Fruit fly (Drosophila melanogaster) whole organism, embryonic: Measurements from ENCODE around the gene Orct2.

Experiments
- Abd-B ChIP-seq: fragments of 200-800 bp; sonication (Bioruptor generic); optimal IDR thresholded peaks from 2 replicates; lab custom pipeline; 2018; ENCODE audit warnings: missing biosample characterization, mild to moderate bottlenecking, missing genetic modification characterization, moderate library complexity
- CG10654 ChIP-seq: fragments of 200-800 bp; sonication (Bioruptor generic); optimal IDR thresholded peaks from 2 replicates; lab custom pipeline; 2016; ENCODE audit warnings: missing biosample characterization, missing genetic modification characterization
- CG13775 ChIP-seq: fragments of 200-800 bp; sonication (Bioruptor generic); optimal IDR thresholded peaks from 3 replicates; lab custom pipeline; 2017; ENCODE audit warnings: missing biosample characterization, mild to moderate bottlenecking, missing genetic modification characterization
- CG17385 ChIP-seq: fragments of 200-800 bp; sonication (Bioruptor generic); optimal IDR thresholded peaks from 3 replicates; lab custom pipeline; 2018; ENCODE audit warnings: missing biosample characterization, mild to moderate bottlenecking, missing genetic modification characterization
- CG2199 ChIP-seq: fragments of 200-800 bp; sonication (Bioruptor generic); IDR thresholded peaks from 3 replicates; pipeline ENCODE4 v1.3.6; 2022; ENCODE audit warnings: missing biosample characterization, missing genetic modification characterization
- CG2875 ChIP-seq: fragments of 200-800 bp; sonication (Bioruptor generic); optimal IDR thresholded peaks from 2 replicates; lab custom pipeline; 2017; ENCODE audit warnings: missing biosample characterization, mild to moderate bottlenecking, missing genetic modification characterization, missing genetic modification reagents
- CG30403 ChIP-seq: fragments of 200-800 bp; sonication (Bioruptor generic); optimal IDR thresholded peaks from 3 replicates; lab custom pipeline; 2016; ENCODE audit warnings: missing biosample characterization, missing genetic modification characterization
- CG32767 ChIP-seq: fragments of 200-800 bp; sonication (Bioruptor generic); IDR thresholded peaks from 2 replicates; pipeline ENCODE4 v1.3.6; 2022; ENCODE audit warnings: missing biosample characterization, missing genetic modification characterization
- CG32772 ChIP-seq: fragments of 200-800 bp; sonication (Bioruptor generic); IDR thresholded peaks from 2 replicates; pipeline ENCODE4 v1.3.6; 2022; ENCODE audit warnings: missing biosample characterization, missing genetic modification characterization
- CG34422 ChIP-seq: fragments of 200-800 bp; sonication (Bioruptor generic); IDR thresholded peaks from 3 replicates; pipeline ENCODE4 v1.3.6; 2022; ENCODE audit warnings: missing biosample characterization, missing genetic modification characterization
- CG3995 ChIP-seq: fragments of 200-800 bp; sonication (Bioruptor generic); optimal IDR thresholded peaks from 3 replicates; lab custom pipeline; 2016; ENCODE audit warnings: missing biosample characterization, missing genetic modification characterization
- CG4404 ChIP-seq: fragments of 200-800 bp; sonication (Bioruptor generic); IDR thresholded peaks from 2 replicates; pipeline ENCODE4 v1.3.6; 2022; ENCODE audit warnings: missing biosample characterization, missing genetic modification characterization
- CG6791 ChIP-seq: fragments of 200-800 bp; sonication (Bioruptor generic); IDR thresholded peaks from 3 replicates; pipeline ENCODE4 v1.3.6; 2022; ENCODE audit warnings: missing biosample characterization, missing genetic modification characterization; ENCODE audit not compliant: partially characterized antibody
- CG7745 ChIP-seq: fragments of 200-800 bp; sonication (Bioruptor generic); optimal IDR thresholded peaks from 2 replicates; lab custom pipeline; 2018; ENCODE audit warnings: missing biosample characterization, mild to moderate bottlenecking, missing genetic modification characterization, moderate library complexity
- CG8924 ChIP-seq: fragments of 200-800 bp; optimal IDR thresholded peaks from 3 replicates; lab custom pipeline; 2019; ENCODE audit warnings: missing biosample characterization, mild to moderate bottlenecking, missing genetic modification characterization, moderate library complexity
- CG9215 ChIP-seq: fragments of 200-800 bp; sonication (Bioruptor generic); IDR thresholded peaks from 2 replicates; pipeline ENCODE4 v1.3.6; 2022; ENCODE audit warnings: missing biosample characterization, missing genetic modification characterization
- D19A ChIP-seq: fragments of 200-800 bp; optimal IDR thresholded peaks from 3 replicates; lab custom pipeline; 2019; ENCODE audit warnings: missing biosample characterization, mild to moderate bottlenecking, missing genetic modification characterization, moderate library complexity
- D19B ChIP-seq: fragments of 200-800 bp; sonication (Bioruptor generic); optimal IDR thresholded peaks from 2 replicates; lab custom pipeline; 2017; ENCODE audit warnings: missing biosample characterization, mild to moderate bottlenecking, missing genetic modification characterization
- Dad ChIP-seq: fragments of 200-800 bp; sonication (Bioruptor generic); optimal IDR thresholded peaks from 3 replicates; lab custom pipeline; 2016; ENCODE audit warnings: missing biosample characterization, missing genetic modification characterization
- Dfd ChIP-seq, 2 experiments: fragments of >200 bp; optimal IDR thresholded peaks; 2 replicates each; lab custom pipeline; 2017; ENCODE audit warnings: missing biosample characterization in 2 of 2, missing genetic modification characterization in 2 of 2
- ERR ChIP-seq: fragments of 200-800 bp; sonication (Bioruptor generic); optimal IDR thresholded peaks from 2 replicates; lab custom pipeline; 2016; ENCODE audit warnings: missing biosample characterization, missing genetic modification characterization
- Elba2 ChIP-seq: fragments of 200-800 bp; sonication (Bioruptor generic); optimal IDR thresholded peaks from 3 replicates; lab custom pipeline; 2016; ENCODE audit warnings: missing biosample characterization, missing genetic modification characterization
- Fer2 ChIP-seq: fragments of 200-800 bp; sonication (Bioruptor generic); optimal IDR thresholded peaks from 2 replicates; lab custom pipeline; 2018; ENCODE audit warnings: missing biosample characterization, mild to moderate bottlenecking, missing genetic modification characterization, moderate library complexity
- HHEX ChIP-seq: fragments of 200-800 bp; sonication (Bioruptor generic); optimal IDR thresholded peaks from 3 replicates; lab custom pipeline; 2017; ENCODE audit warnings: missing biosample characterization, mild to moderate bottlenecking, missing genetic modification characterization, missing genetic modification reagents
- Kr ChIP-seq: fragments of 200-800 bp; sonication (Bioruptor generic); optimal IDR thresholded peaks from 2 replicates; lab custom pipeline; 2017; ENCODE audit warnings: missing biosample characterization, mild to moderate bottlenecking, missing genetic modification characterization
- Lpt ChIP-seq: fragments of >200 bp; optimal IDR thresholded peaks from 2 replicates; lab custom pipeline; 2018; ENCODE audit warnings: missing biosample characterization, missing genetic modification characterization
- MBD-R2 ChIP-seq: fragments of 200-800 bp; sonication (Bioruptor generic); IDR thresholded peaks from 2 replicates; pipeline ENCODE4 v1.3.6; 2022; ENCODE audit warnings: missing biosample characterization, missing genetic modification characterization
- Meics ChIP-seq: fragments of 200-800 bp; sonication (Bioruptor generic); optimal IDR thresholded peaks from 2 replicates; lab custom pipeline; 2017; ENCODE audit warnings: missing biosample characterization, mild to moderate bottlenecking, missing genetic modification characterization
- Myb ChIP-seq: fragments of 200-800 bp; sonication (Bioruptor generic); optimal IDR thresholded peaks from 2 replicates; lab custom pipeline; 2016; ENCODE audit warnings: missing biosample characterization, missing genetic modification characterization
- Pdp1 ChIP-seq, 2 experiments: fragments of 200-800 bp; sonication (Bioruptor generic); optimal IDR thresholded peaks; 3 replicates each; lab custom pipeline; 2016; ENCODE audit warnings: missing biosample characterization in 2 of 2, missing genetic modification characterization in 2 of 2, mild to moderate bottlenecking in 1 of 2, moderate library complexity in 1 of 2
- Side ChIP-seq: fragments of 200-800 bp; sonication (Bioruptor generic); optimal IDR thresholded peaks from 2 replicates; lab custom pipeline; 2016; ENCODE audit warnings: missing biosample characterization, missing genetic modification characterization
- Sin3A ChIP-seq: fragments of >200 bp; optimal IDR thresholded peaks from 2 replicates; lab custom pipeline; 2018
- Sox100B ChIP-seq: fragments of 200-800 bp; sonication (Bioruptor generic); optimal IDR thresholded peaks from 3 replicates; lab custom pipeline; 2018; ENCODE audit warnings: missing biosample characterization, mild to moderate bottlenecking, missing genetic modification characterization
- Trl ChIP-seq, 3 experiments: fragments of >200 bp in 2 of 3; fragments of 200-800 bp in 1 of 3; sonication (Bioruptor generic) in 1 of 3; optimal IDR thresholded peaks; 2 replicates in 1 of 3; 3 replicates in 2 of 3; lab custom pipeline; 2016 to 2017; ENCODE audit warnings: missing biosample characterization in 1 of 3, missing genetic modification characterization in 1 of 3
- aop ChIP-seq: fragments of 200-800 bp; sonication (Bioruptor generic); IDR thresholded peaks from 2 replicates; pipeline ENCODE4 v1.3.6; 2022; ENCODE audit warnings: missing biosample characterization, missing genetic modification characterization
- ato ChIP-seq: fragments of 200-800 bp; sonication (Bioruptor generic); IDR thresholded peaks from 2 replicates; pipeline ENCODE4 v1.3.6; 2022; ENCODE audit warnings: missing biosample characterization, missing genetic modification characterization; ENCODE audit not compliant: partially characterized antibody
- crc ChIP-seq: fragments of 200-800 bp; sonication (Bioruptor generic); optimal IDR thresholded peaks from 2 replicates; lab custom pipeline; 2016; ENCODE audit warnings: missing biosample characterization, missing genetic modification characterization
- croc ChIP-seq: fragments of 200-800 bp; sonication (Bioruptor generic); conservative IDR thresholded peaks from 3 replicates; pipeline ENCODE4 v1.3.6; 2022; ENCODE audit warnings: missing biosample characterization, missing genetic modification characterization
- crol ChIP-seq: fragments of 200-800 bp; sonication (Bioruptor generic); IDR thresholded peaks from 2 replicates; pipeline ENCODE4 v1.3.6; 2022; ENCODE audit warnings: missing biosample characterization, missing genetic modification characterization
- dimm ChIP-seq: fragments of 200-800 bp; sonication (Bioruptor generic); IDR thresholded peaks from 2 replicates; pipeline ENCODE4 v1.3.6; 2022; ENCODE audit warnings: missing biosample characterization, missing genetic modification characterization
- ftz-f1 ChIP-seq: fragments of 200-800 bp; sonication (Bioruptor generic); optimal IDR thresholded peaks from 2 replicates; lab custom pipeline; 2016; ENCODE audit warnings: missing biosample characterization, missing genetic modification characterization
- gcm ChIP-seq: fragments of 200-800 bp; sonication (Bioruptor generic); optimal IDR thresholded peaks from 2 replicates; lab custom pipeline; 2019; ENCODE audit warnings: missing biosample characterization, mild to moderate bottlenecking, missing genetic modification characterization, moderate library complexity
- her ChIP-seq: fragments of 200-800 bp; sonication (Bioruptor generic); optimal IDR thresholded peaks from 2 replicates; lab custom pipeline; 2016; ENCODE audit warnings: missing biosample characterization, missing genetic modification characterization
- kah ChIP-seq: fragments of 200-800 bp; sonication (Bioruptor generic); optimal IDR thresholded peaks from 2 replicates; lab custom pipeline; 2018; ENCODE audit warnings: missing biosample characterization, mild to moderate bottlenecking, missing genetic modification characterization
- kay ChIP-seq: fragments of 200-800 bp; sonication (Bioruptor generic); optimal IDR thresholded peaks from 2 replicates; lab custom pipeline; 2016; ENCODE audit warnings: missing biosample characterization, missing genetic modification characterization
- lilli ChIP-seq: fragments of 200-800 bp; sonication (Bioruptor generic); optimal IDR thresholded peaks from 3 replicates; lab custom pipeline; 2016; ENCODE audit warnings: missing biosample characterization, missing genetic modification characterization
- nmo ChIP-seq: fragments of 200-800 bp; sonication (Bioruptor generic); optimal IDR thresholded peaks from 2 replicates; lab custom pipeline; 2018; ENCODE audit warnings: missing biosample characterization, mild to moderate bottlenecking, missing genetic modification characterization, moderate library complexity
- phol ChIP-seq: fragments of 200-800 bp; sonication (Bioruptor generic); optimal IDR thresholded peaks from 3 replicates; lab custom pipeline; 2018; ENCODE audit warnings: missing biosample characterization, mild to moderate bottlenecking, missing genetic modification characterization, moderate library complexity
- ranshi ChIP-seq: fragments of 200-800 bp; sonication (Bioruptor generic); IDR thresholded peaks from 2 replicates; pipeline ENCODE4 v1.3.6; 2022; ENCODE audit warnings: missing biosample characterization, missing genetic modification characterization
- scrt ChIP-seq: fragments of 200-800 bp; sonication (Bioruptor generic); optimal IDR thresholded peaks from 2 replicates; lab custom pipeline; 2018; ENCODE audit warnings: missing biosample characterization, mild to moderate bottlenecking, missing genetic modification characterization, moderate library complexity
- so ChIP-seq: fragments of 200-800 bp; sonication (Bioruptor generic); IDR thresholded peaks from 3 replicates; pipeline ENCODE4 v1.3.6; 2022; ENCODE audit warnings: missing biosample characterization, missing genetic modification characterization
- stc ChIP-seq: fragments of 200-800 bp; sonication (Bioruptor generic); IDR thresholded peaks from 2 replicates; pipeline ENCODE4 v1.3.6; 2022; ENCODE audit warnings: missing biosample characterization, missing genetic modification characterization
- zf30C ChIP-seq: fragments of 200-800 bp; sonication (Bioruptor generic); optimal IDR thresholded peaks from 3 replicates; lab custom pipeline; 2018; ENCODE audit warnings: missing biosample characterization, mild to moderate bottlenecking, missing genetic modification characterization

Gene Orct2

DNA sequence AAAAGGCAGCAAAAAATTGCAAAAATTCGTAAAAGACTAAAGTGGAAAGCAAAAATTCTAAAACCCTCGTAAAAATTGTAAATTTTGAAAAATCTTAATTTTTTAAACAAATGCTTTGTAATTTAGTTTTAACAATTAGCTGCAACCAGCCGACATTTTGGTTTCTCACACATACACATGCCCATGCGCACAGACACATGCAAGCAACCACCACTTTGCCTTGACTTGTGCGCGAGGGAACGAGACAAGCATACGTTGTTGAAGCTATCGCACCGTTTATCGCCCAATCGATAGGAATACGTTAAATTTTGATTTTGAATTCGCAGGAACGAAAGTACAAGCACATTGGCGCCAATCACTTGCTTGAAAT lies 47.5 kb downstream of the Orct2 start (continued):
- TF ChIP-seq Abd-B (GFP tag; lab: Kevin White, UChicago) (no peak), ranshi (GFP tag; lab: Robert Waterston, UW) (no peak), Myb (peak; percentile 99), lilli (no peak), HHEX (GFP tag; lab: Kevin White, UChicago) (no peak), croc (GFP tag; lab: Robert Waterston, UW) (no peak), CG7745 (tag; lab: Kevin White, UChicago) (peak; percentile 35), Lpt (GFP tag; lab: Kevin White, UChicago) (no peak), D19A (tag; lab: Kevin White, UChicago) (no peak), CG3995 (GFP tag; lab: Kevin White, UChicago) (no peak), ERR (GFP tag; lab: Kevin White, UChicago) (no peak), CG2875 (GFP tag; lab: Kevin White, UChicago) (no peak), Kr (GFP tag; lab: Kevin White, UChicago) (no peak), scrt (GFP tag; lab: Kevin White, UChicago) (no peak), CG10654 (GFP tag; lab: Kevin White, UChicago) (no peak), ftz-f1 (GFP tag; lab: Kevin White, UChicago) (peak; percentile 96), Elba2 (GFP tag; lab: Kevin White, UChicago) (no peak), Meics (GFP tag; lab: Kevin White, UChicago) (no peak), Side (GFP tag; lab: Kevin White, UChicago) (peak; percentile 1), CG8924 (tag; lab: Kevin White, UChicago) (peak; percentile 88), MBD-R2 (GFP tag; lab: Robert Waterston, UW) (peak; percentile 49), phol (tag; lab: Kevin White, UChicago) (peak; percentile 98), Sox100B (GFP tag; lab: Kevin White, UChicago) (no peak), so (no peak), crc (no peak), Fer2 (tag; lab: Kevin White, UChicago) (no peak), kay (GFP tag; lab: Kevin White, UChicago) (no peak), zf30C (GFP tag; lab: Kevin White, UChicago) (no peak), CG2199 (GFP tag; lab: Robert Waterston, UW) (no peak), CG34422 (GFP tag; lab: Robert Waterston, UW) (no peak), stc (no peak), CG9215 (GFP tag; lab: Robert Waterston, UW) (no peak), Pdp1 (GFP tag; optimal IDR thresholded peaks at IDR 0.05; lab: Kevin White, UChicago) (no peak), Dfd (GFP tag; optimal IDR thresholded peaks at IDR 0.05; lab: Kevin White, UChicago) (no peak), CG30403 (GFP tag; lab: Kevin White, UChicago) (peak; percentile 6), D19B (GFP tag; lab: Kevin White, UChicago) (no peak), aop (GFP tag; lab: Robert Waterston, UW) (no peak), CG32772 (GFP tag; lab: Robert Waterston, UW) (no peak), kah (GFP tag; lab: Kevin White, UChicago) (no peak), CG13775 (GFP tag; lab: Kevin White, UChicago) (no peak), Sin3A (lab: Kevin White, UChicago) (no peak), Trl (optimal IDR thresholded peaks at IDR 0.05; lab: Kevin White, UChicago) (no peak), Trl (GFP tag; optimal IDR thresholded peaks at IDR 0.05; lab: Kevin White, UChicago) (no peak), ato (GFP tag; lab: Robert Waterston, UW) (peak; percentile 68), Dad (GFP tag; lab: Kevin White, UChicago) (no peak), CG17385 (GFP tag; lab: Kevin White, UChicago) (no peak), CG32767 (0 out of 2 replicates have a peak, but pooled peaks have one; percentile 24), CG6791 (GFP tag; lab: Robert Waterston, UW) (peak; percentile 81), CG4404 (GFP tag; lab: Robert Waterston, UW) (no peak), crol (GFP tag; lab: Robert Waterston, UW) (no peak), nmo (GFP tag; lab: Kevin White, UChicago) (no peak), gcm (GFP tag; lab: Kevin White, UChicago) (no peak), dimm (no peak), her (peak; percentile 4)
